Worm (Caenorhabditis elegans) whole organism, L4/young adult: ENCODE data around the gene rpn-13.

ENCODE experiments used
- W03F9.2 ChIP-seq: fragments of 150-350 bp; optimal IDR thresholded peaks from 2 replicates; lab custom pipeline; 2014; ENCODE audit warnings: missing biosample characterization, missing genetic modification characterization
- dao-5 ChIP-seq: sonication (generic microtip); optimal IDR thresholded peaks from 2 replicates; lab custom pipeline; 2016; ENCODE audit warnings: missing genotype, missing genetic modification characterization, moderate library complexity, missing compliant biosample characterization
- him-1 ChIP-seq: sonication (generic microtip); optimal IDR thresholded peaks from 2 replicates; lab custom pipeline; 2016; ENCODE audit warnings: missing genotype, missing genetic modification reagents, missing genetic modification characterization, missing compliant biosample characterization

rpn-13 gene

DNA sequence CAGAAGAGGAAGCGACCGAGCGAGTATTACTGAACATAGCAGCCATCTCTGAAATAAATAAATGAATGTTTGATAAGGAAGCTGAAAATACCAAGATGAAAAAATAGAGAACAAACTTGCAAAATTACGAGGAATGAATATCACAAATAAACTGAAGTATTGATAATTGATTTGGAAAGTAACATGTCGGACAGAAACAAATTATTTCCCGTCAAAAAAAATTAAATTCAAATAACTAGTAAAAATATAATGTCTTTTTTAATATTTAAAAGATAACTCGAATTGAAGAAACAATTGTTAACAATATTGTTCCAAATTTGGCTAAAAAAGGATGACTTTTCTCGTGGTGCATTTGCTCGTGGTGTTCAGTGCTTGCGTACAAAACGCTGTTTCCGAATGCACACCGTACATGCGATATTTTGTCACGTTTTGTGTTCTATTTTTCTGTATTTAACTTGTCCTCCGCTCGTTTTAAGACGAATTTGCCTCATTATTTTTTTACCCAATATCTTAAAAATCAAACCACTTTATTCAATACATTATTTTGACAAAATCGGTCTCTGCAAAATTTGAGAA, at the start of gene rpn-13:
rpn-13 (minus strand) TSS at position 51 of the 576 bp plus-strand sequence.
- TF ChIP-seq dao-5 (tag; lab: Kevin White, UChicago) (no peak), him-1 (tag; lab: Kevin White, UChicago) (peak; percentile 29), W03F9.2 (tag; lab: Kevin White, UChicago) (peak; percentile 1)

DNA sequence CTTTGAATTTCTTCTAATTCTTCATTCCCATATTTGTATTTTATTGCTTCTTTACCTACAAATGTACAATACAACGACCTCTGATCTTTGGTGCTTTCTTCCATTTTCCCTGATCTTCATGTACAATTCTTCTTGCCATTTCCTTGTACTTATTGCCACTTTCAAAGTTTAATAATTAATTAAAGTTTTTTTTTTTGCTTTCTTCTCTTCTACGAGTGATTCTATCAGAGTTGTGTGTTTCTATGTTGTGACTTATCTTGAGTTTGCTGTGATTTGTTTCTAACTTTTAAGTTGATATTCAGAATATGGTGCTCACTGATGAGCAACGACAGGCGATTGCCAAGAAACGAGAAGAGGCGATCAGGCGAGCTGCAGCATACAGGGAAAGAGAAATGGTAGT, 48.9 kb upstream of the rpn-13 start, which contains the start of gene smrc-1:
smrc-1 (plus strand) TSS at position 301 of the 400 bp plus-strand sequence.
- no peak for TF ChIP-seq him-1 (tag; lab: Kevin White, UChicago)
- no peak for TF ChIP-seq W03F9.2 (tag; lab: Kevin White, UChicago)
- TF ChIP-seq dao-5 (tag; lab: Kevin White, UChicago) = no peak

- TF ChIP-seq W03F9.2 (tag; lab: Kevin White, UChicago) (no peak), dao-5 (tag; lab: Kevin White, UChicago) (no peak), him-1 (tag; lab: Kevin White, UChicago) (no peak)
Observed at ce11 chrIII:6389533-6389932, 47.8 kb upstream of the rpn-13 start, which contains the start of gene C16A3.2. TSS of gene C16A3.2 (plus strand) at chrIII:6389833.

- TF ChIP-seq him-1 (tag; lab: Kevin White, UChicago) (no peak), dao-5 (tag; lab: Kevin White, UChicago) (no peak), W03F9.2 (tag; lab: Kevin White, UChicago) (no peak)
Observed at ce11 chrIII:6382987-6383602, 41.4 kb upstream of the rpn-13 start, which contains the start of gene let-716. TSS of gene let-716 (plus strand) at chrIII:6383552.

ce11 chrIII:6381584-6382391, 40.1 kb upstream of the rpn-13 start, which contains the start of gene znf-622:
TSS of gene znf-622 (plus strand) at chrIII:6381634.
- TF ChIP-seq dao-5 (tag; lab: Kevin White, UChicago) = no peak
- TF ChIP-seq him-1 (tag; lab: Kevin White, UChicago) = no peak
- TF ChIP-seq W03F9.2 (tag; lab: Kevin White, UChicago) = no peak

ce11 chrIII:6380472-6380871, 38.7 kb upstream of the rpn-13 start, which contains the start of gene C16A3.5:
TSS of gene C16A3.5 (plus strand) at chrIII:6380772.
- TF ChIP-seq him-1 (tag; lab: Kevin White, UChicago) (no peak), dao-5 (tag; lab: Kevin White, UChicago) (no peak), W03F9.2 (tag; lab: Kevin White, UChicago) (no peak)

ce11 chrIII:6379129-6379528, 37.4 kb upstream of the rpn-13 start, which contains the start of gene C16A3.6:
TSS of gene C16A3.6 (plus strand) at chrIII:6379212.
- TF ChIP-seq dao-5 (tag; lab: Kevin White, UChicago) (no peak), him-1 (tag; lab: Kevin White, UChicago) (no peak), W03F9.2 (tag; lab: Kevin White, UChicago) (no peak)

DNA sequence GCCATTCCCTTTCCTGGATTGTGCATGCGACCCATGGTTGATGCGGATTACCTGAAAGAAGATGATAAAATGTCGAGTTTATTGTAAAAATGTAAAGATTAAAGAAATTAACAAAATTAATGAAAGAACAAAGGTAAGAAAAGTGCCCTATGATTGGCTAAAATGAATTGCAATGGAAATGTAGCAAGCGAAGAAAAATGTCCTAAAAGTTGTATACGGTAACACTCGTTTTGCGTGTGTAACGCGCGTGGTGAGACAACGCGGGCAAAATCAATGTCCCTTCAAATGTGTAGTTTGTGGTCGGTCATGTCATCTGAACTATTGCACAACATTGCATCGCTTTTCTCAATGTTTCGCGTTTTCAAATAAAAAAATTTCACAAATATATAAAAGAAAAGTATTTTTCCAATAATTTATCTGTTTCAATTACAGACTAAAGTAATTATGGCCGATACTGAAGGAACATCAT, 33.3 kb upstream of the rpn-13 start, which contains the start of the genes rps-13 and nfx-1:
rps-13 (minus strand) TSS at position 51 of the 469 bp plus-strand sequence.
nfx-1 (plus strand) TSS at position 433 of the 469 bp plus-strand sequence.
- no peak for TF ChIP-seq him-1 (tag; lab: Kevin White, UChicago)
- TF ChIP-seq W03F9.2 (tag; lab: Kevin White, UChicago) = peak; percentile 69

DNA sequence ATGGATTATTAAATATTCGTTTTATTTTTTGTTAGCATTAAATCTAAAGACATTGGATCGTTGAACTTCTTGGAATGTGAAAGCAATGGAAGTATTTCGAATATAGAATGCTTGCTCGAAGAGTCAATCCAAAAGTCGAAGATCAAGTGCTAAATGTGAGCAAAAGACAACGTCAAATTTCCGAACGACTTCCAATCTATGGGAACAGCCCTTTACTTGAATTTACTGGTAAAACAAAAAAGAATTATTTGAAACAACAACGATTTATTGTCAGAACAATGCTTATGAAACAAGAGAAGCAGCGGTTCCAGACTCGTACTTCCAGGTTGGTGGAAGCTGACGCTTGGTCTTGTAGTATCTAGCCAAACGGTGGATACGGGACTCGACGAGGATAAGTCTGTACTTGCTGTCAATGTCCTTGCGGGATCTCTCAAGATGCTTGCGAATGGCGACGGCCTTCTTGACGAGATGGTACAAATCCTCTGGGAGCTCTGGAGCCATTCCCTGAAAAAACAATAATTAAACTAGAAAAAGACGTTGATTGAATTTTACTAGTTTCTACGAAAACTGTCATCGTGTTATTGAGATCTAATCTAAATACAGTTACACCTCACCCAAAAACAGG, 32.2 kb upstream of the rpn-13 start:
- TF ChIP-seq W03F9.2 (tag; lab: Kevin White, UChicago) (no peak), dao-5 (tag; lab: Kevin White, UChicago) (no peak), him-1 (tag; lab: Kevin White, UChicago) (no peak)

DNA sequence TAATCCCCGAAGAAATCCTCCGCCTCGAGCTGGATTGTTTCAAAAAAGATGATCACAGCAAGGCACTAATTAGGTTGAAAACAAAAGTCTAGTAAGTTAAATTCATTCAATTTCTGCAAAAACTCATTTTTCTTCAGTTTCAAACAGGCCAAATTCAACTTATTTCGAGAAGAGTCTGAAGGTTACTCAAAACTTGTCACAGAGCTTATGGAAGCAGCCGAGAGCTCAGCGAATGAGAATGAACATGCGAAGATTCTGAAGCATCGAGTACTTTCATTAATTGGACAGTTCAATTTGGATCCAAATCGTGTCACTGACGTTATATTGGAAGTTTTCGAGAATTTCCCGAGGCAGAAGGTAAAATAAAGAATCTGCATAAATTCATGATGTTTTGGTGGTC, 26.8 kb upstream of the rpn-13 start:
- TF ChIP-seq W03F9.2 (tag; lab: Kevin White, UChicago) (no peak), him-1 (tag; lab: Kevin White, UChicago) (no peak), dao-5 (tag; lab: Kevin White, UChicago) (no peak)

DNA sequence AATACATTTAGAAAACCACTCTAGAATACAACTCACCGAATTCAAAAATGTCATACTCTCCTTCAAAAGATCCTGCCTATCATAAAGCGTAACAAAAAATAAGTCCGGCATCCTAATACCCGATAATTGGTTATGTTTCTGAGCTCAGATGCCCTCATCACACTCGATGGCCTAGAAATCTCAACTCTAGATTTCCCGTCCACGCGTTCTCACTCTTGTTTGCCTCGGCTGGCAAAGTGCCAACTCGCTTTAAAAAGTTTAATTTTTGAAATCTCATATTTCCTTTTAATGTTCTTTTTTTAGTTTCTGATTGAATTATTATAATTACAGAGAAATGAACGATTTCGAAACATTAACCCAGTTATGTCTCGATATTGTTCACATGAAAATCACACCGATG, 26.0 kb upstream of the rpn-13 start, which contains the start of the genes C56G2.15 and thoc-2:
C56G2.15 (minus strand) TSS at position 188 of the 400 bp plus-strand sequence.
thoc-2 (plus strand) TSS at position 331 of the 400 bp plus-strand sequence.
- TF ChIP-seq W03F9.2 (tag; lab: Kevin White, UChicago) (no peak), him-1 (tag; lab: Kevin White, UChicago) (no peak), dao-5 (tag; lab: Kevin White, UChicago) (no peak)

DNA sequence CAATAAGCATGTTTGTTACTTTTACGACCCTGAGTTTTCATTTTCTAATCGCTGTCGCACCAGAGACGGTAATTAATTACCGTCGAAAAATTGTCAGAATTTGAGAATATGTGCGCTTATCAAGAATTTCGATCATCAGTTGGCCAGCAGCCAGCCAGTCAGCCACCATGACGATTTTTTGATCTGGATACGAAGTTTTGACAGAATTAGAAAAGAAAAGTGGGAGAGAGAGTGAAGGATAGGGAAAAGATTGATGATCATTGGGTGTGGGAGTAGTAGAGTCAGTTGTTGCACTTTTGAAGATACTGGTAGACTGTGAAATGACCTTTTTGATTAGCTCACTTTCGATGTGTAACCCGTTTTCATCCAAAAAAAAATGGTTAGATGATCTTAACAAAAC, 22.7 kb upstream of the rpn-13 start:
- TF ChIP-seq dao-5 (tag; lab: Kevin White, UChicago) = no peak
- no peak for TF ChIP-seq W03F9.2 (tag; lab: Kevin White, UChicago)
- TF ChIP-seq him-1 (tag; lab: Kevin White, UChicago) = no peak
